Fruit fly (Drosophila melanogaster) whole organism, embryonic: ENCODE measurements around the gene CG17198.

ENCODE experiments used
- Ada2b ChIP-seq: fragments of 200-800 bp; sonication (Bioruptor generic); IDR thresholded peaks from 2 replicates; pipeline ENCODE4 v1.3.6; 2022; ENCODE audit warnings: missing biosample characterization, missing genetic modification characterization
- CG11456 ChIP-seq: fragments of 200-800 bp; sonication (Bioruptor generic); IDR thresholded peaks from 3 replicates; pipeline ENCODE4 v1.3.6; 2022; ENCODE audit warnings: missing biosample characterization, missing genetic modification characterization
- CG11504 ChIP-seq: fragments of 200-800 bp; sonication (Bioruptor generic); optimal IDR thresholded peaks from 3 replicates; lab custom pipeline; 2019; ENCODE audit warnings: missing biosample characterization, mild to moderate bottlenecking, missing genetic modification characterization, moderate library complexity
- CG13624 ChIP-seq: fragments of 200-800 bp; sonication (Bioruptor generic); optimal IDR thresholded peaks from 2 replicates; lab custom pipeline; 2016; ENCODE audit warnings: missing biosample characterization, missing genetic modification characterization
- CG14710 ChIP-seq: fragments of 200-800 bp; sonication (Bioruptor generic); optimal IDR thresholded peaks from 3 replicates; lab custom pipeline; 2019; ENCODE audit warnings: missing biosample characterization, mild to moderate bottlenecking, missing genetic modification characterization, moderate library complexity
- CG14965 ChIP-seq: fragments of 200-800 bp; sonication (Bioruptor generic); optimal IDR thresholded peaks from 2 replicates; lab custom pipeline; 2016; ENCODE audit warnings: missing biosample characterization, missing genetic modification characterization, borderline replicate concordance
- CG17186 ChIP-seq: fragments of 200-800 bp; sonication (Bioruptor generic); optimal IDR thresholded peaks from 3 replicates; lab custom pipeline; 2017; ENCODE audit warnings: missing biosample characterization, missing genetic modification reagents, missing genetic modification characterization
- CG17612 ChIP-seq: fragments of 200-800 bp; sonication (Bioruptor generic); IDR thresholded peaks from 2 replicates; pipeline ENCODE4 v1.3.6; 2022; ENCODE audit warnings: missing biosample characterization, missing genetic modification characterization
- CG18011 ChIP-seq: fragments of 200-800 bp; sonication (Bioruptor generic); optimal IDR thresholded peaks from 2 replicates; lab custom pipeline; 2017; ENCODE audit warnings: missing biosample characterization, missing genetic modification characterization, mild to moderate bottlenecking, moderate library complexity, missing genotype
- CG18262 ChIP-seq: fragments of 200-800 bp; optimal IDR thresholded peaks from 3 replicates; lab custom pipeline; 2019; ENCODE audit warnings: missing biosample characterization, mild to moderate bottlenecking, missing genetic modification characterization, moderate library complexity
- CG2120 ChIP-seq: fragments of 200-800 bp; sonication (Bioruptor generic); optimal IDR thresholded peaks from 3 replicates; lab custom pipeline; 2016; ENCODE audit warnings: missing biosample characterization, missing genetic modification characterization
- CG3163 ChIP-seq: fragments of 200-800 bp; sonication (Bioruptor generic); optimal IDR thresholded peaks from 3 replicates; lab custom pipeline; 2016; ENCODE audit warnings: missing biosample characterization, missing genetic modification characterization
- CG4360 ChIP-seq: fragments of 200-800 bp; sonication (Bioruptor generic); IDR thresholded peaks from 2 replicates; pipeline ENCODE4 v1.3.6; 2022; ENCODE audit warnings: missing biosample characterization, missing genetic modification characterization
- CG5245 ChIP-seq: fragments of 200-800 bp; sonication (Bioruptor generic); optimal IDR thresholded peaks from 3 replicates; lab custom pipeline; 2016; ENCODE audit warnings: missing biosample characterization, missing genetic modification characterization
- CG6689 ChIP-seq: fragments of 200-800 bp; sonication (Bioruptor generic); IDR thresholded peaks from 2 replicates; pipeline ENCODE4 v1.3.6; 2022; ENCODE audit warnings: missing biosample characterization, missing genetic modification characterization
- CG7786 ChIP-seq: fragments of 200-800 bp; sonication (Bioruptor generic); optimal IDR thresholded peaks from 2 replicates; lab custom pipeline; 2016; ENCODE audit warnings: missing biosample characterization, missing genetic modification characterization
- CG7839 ChIP-seq: fragments of 200-800 bp; sonication (Bioruptor generic); optimal IDR thresholded peaks from 3 replicates; lab custom pipeline; 2018; ENCODE audit warnings: missing biosample characterization, mild to moderate bottlenecking, missing genetic modification characterization, moderate library complexity
- CG8478 ChIP-seq: fragments of >200 bp; optimal IDR thresholded peaks from 2 replicates; lab custom pipeline; 2018
- Dek ChIP-seq: fragments of 200-800 bp; sonication (Bioruptor generic); optimal IDR thresholded peaks from 3 replicates; lab custom pipeline; 2019; ENCODE audit warnings: missing biosample characterization, mild to moderate bottlenecking, missing genetic modification characterization, moderate library complexity
- Dfd ChIP-seq, 2 experiments: fragments of >200 bp; optimal IDR thresholded peaks; 2 replicates each; lab custom pipeline; 2017; ENCODE audit warnings: missing biosample characterization in 2 of 2, missing genetic modification characterization in 2 of 2
- Dip2 ChIP-seq: fragments of 200-800 bp; sonication (Bioruptor generic); IDR thresholded peaks from 2 replicates; pipeline ENCODE4 v1.3.6; 2022; ENCODE audit warnings: missing biosample characterization, missing genetic modification characterization
- Ets65A ChIP-seq: fragments of 200-800 bp; sonication (Bioruptor generic); peaks from one replicate; lab custom pipeline; 2016; ENCODE audit warnings: missing biosample characterization, missing genetic modification characterization
- Hmx ChIP-seq: fragments of 200-800 bp; sonication (Bioruptor generic); optimal IDR thresholded peaks from 2 replicates; lab custom pipeline; 2016; ENCODE audit warnings: missing biosample characterization, missing genetic modification characterization
- MTF-1 ChIP-seq: fragments of 200-800 bp; sonication (Bioruptor generic); optimal IDR thresholded peaks from 2 replicates; lab custom pipeline; 2018; ENCODE audit warnings: missing biosample characterization, mild to moderate bottlenecking, missing genetic modification characterization, borderline replicate concordance
- NFAT ChIP-seq: fragments of 200-800 bp; sonication (Bioruptor generic); IDR thresholded peaks from 2 replicates; pipeline ENCODE4 v1.3.6; 2022; ENCODE audit warnings: missing biosample characterization, missing genetic modification characterization
- Nf-YB ChIP-seq: fragments of 200-800 bp; sonication (Bioruptor generic); optimal IDR thresholded peaks from 3 replicates; lab custom pipeline; 2019; ENCODE audit warnings: missing biosample characterization, mild to moderate bottlenecking, missing genetic modification characterization, moderate library complexity
- Trl ChIP-seq, 3 experiments: fragments of >200 bp in 2 of 3; fragments of 200-800 bp in 1 of 3; sonication (Bioruptor generic) in 1 of 3; optimal IDR thresholded peaks; 2 replicates in 1 of 3; 3 replicates in 2 of 3; lab custom pipeline; 2016 to 2017; ENCODE audit warnings: missing biosample characterization in 1 of 3, missing genetic modification characterization in 1 of 3
- abd-A ChIP-seq: fragments of 200-800 bp; sonication (Bioruptor generic); optimal IDR thresholded peaks from 3 replicates; lab custom pipeline; 2019; ENCODE audit warnings: missing biosample characterization, mild to moderate bottlenecking, missing genetic modification characterization, moderate library complexity
- amos ChIP-seq: fragments of 200-800 bp; sonication (Bioruptor generic); IDR thresholded peaks from 2 replicates; pipeline ENCODE4 v1.3.6; 2022; ENCODE audit warnings: missing biosample characterization, missing genetic modification characterization; ENCODE audit not compliant: partially characterized antibody
- aop ChIP-seq: fragments of 200-800 bp; sonication (Bioruptor generic); IDR thresholded peaks from 2 replicates; pipeline ENCODE4 v1.3.6; 2022; ENCODE audit warnings: missing biosample characterization, missing genetic modification characterization
- dmrt11E ChIP-seq: fragments of 200-800 bp; sonication (Bioruptor generic); optimal IDR thresholded peaks from 3 replicates; lab custom pipeline; 2018; ENCODE audit warnings: missing biosample characterization, mild to moderate bottlenecking, missing genetic modification characterization, moderate library complexity
- ems ChIP-seq: fragments of 200-800 bp; sonication (Bioruptor generic); optimal IDR thresholded peaks from 3 replicates; lab custom pipeline; 2016; ENCODE audit warnings: missing biosample characterization, missing genetic modification characterization
- exex ChIP-seq: fragments of 200-800 bp; sonication (Bioruptor generic); optimal IDR thresholded peaks from 4 replicates; lab custom pipeline; 2018; ENCODE audit warnings: missing biosample characterization, mild to moderate bottlenecking, missing genetic modification characterization, moderate library complexity
- jing ChIP-seq: fragments of 200-800 bp; sonication (Bioruptor generic); optimal IDR thresholded peaks from 2 replicates; lab custom pipeline; 2018; ENCODE audit warnings: missing biosample characterization, mild to moderate bottlenecking, missing genetic modification characterization
- kah ChIP-seq: fragments of 200-800 bp; sonication (Bioruptor generic); optimal IDR thresholded peaks from 2 replicates; lab custom pipeline; 2018; ENCODE audit warnings: missing biosample characterization, mild to moderate bottlenecking, missing genetic modification characterization
- oc ChIP-seq: fragments of 200-800 bp; sonication (Bioruptor generic); optimal IDR thresholded peaks from 2 replicates; lab custom pipeline; 2018; ENCODE audit warnings: missing biosample characterization, mild to moderate bottlenecking, missing genetic modification characterization, moderate library complexity
- odd ChIP-seq: fragments of 200-800 bp; sonication (Bioruptor generic); optimal IDR thresholded peaks from 2 replicates; lab custom pipeline; 2017; ENCODE audit warnings: missing biosample characterization, mild to moderate bottlenecking, missing genetic modification characterization
- ro ChIP-seq: fragments of 200-800 bp; sonication (Bioruptor generic); IDR thresholded peaks from 2 replicates; pipeline ENCODE4 v1.3.6; 2022; ENCODE audit warnings: missing biosample characterization, missing genetic modification characterization
- row ChIP-seq: fragments of 200-800 bp; sonication (Bioruptor generic); IDR thresholded peaks from 3 replicates; pipeline ENCODE4 v1.3.6; 2022; ENCODE audit warnings: missing biosample characterization, missing genetic modification characterization
- sima ChIP-seq: fragments of 200-800 bp; sonication (Bioruptor generic); optimal IDR thresholded peaks from 2 replicates; lab custom pipeline; 2016; ENCODE audit warnings: missing biosample characterization, missing genetic modification characterization
- toy ChIP-seq: fragments of 200-800 bp; sonication (Bioruptor generic); IDR thresholded peaks from 2 replicates; pipeline ENCODE4 v1.3.6; 2022; ENCODE audit warnings: missing biosample characterization, missing genetic modification characterization
- z ChIP-seq: fragments of 200-800 bp; sonication (Bioruptor generic); IDR thresholded peaks from 3 replicates; pipeline ENCODE4 v1.3.6; 2022; ENCODE audit warnings: missing biosample characterization, missing genetic modification characterization
- zfh2 ChIP-seq: fragments of 200-800 bp; sonication (Bioruptor generic); optimal IDR thresholded peaks from 2 replicates; lab custom pipeline; 2016; ENCODE audit warnings: missing biosample characterization, missing genetic modification characterization

The CG17198 gene

DNA sequence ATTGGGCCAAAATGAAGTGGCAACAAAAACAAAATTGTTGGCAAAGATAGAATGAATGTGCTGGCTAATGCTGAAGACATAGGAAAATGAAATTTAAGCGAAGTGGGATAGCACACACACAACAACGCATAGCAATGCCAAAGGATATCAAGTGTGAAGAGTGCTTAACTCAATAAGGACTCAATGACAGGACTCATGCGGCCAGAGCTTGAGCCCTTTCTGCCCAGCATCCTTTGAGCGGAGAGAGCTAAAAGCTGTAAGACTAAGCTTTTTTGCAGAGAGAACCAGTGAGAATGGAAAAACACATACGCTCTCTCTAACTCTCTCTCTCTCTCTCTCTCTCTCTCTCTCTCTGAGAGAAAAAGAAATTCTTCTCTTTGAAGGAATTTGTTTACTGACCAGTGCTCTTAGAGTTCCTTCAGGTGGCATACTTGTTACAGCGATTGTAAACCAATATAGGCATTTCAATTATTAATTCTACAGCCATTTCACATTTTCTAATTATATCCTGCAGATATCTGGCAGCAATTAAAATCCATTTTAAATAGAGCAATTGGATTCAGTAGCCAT is 7.8 kb upstream of the CG17198 start:
- TF ChIP-seq CG6689 (no peak), CG4360 (GFP tag; lab: Robert Waterston, UW) (no peak), amos (GFP tag; lab: Robert Waterston, UW) (peak; percentile 16; the same call in 1 of the 2 replicates), CG2120 (GFP tag; lab: Kevin White, UChicago) (no peak), CG8478 (lab: Kevin White, UChicago) (no peak), CG7786 (no peak), sima (no peak), CG14965 (GFP tag; lab: Kevin White, UChicago) (no peak), Dfd (GFP tag; optimal IDR thresholded peaks at IDR 0.05; lab: Kevin White, UChicago) (no peak), toy (GFP tag; lab: Robert Waterston, UW) (no peak), CG3163 (GFP tag; lab: Kevin White, UChicago) (peak; percentile 65), CG14710 (no peak), Hmx (GFP tag; lab: Kevin White, UChicago) (no peak), jing (GFP tag; lab: Kevin White, UChicago) (no peak), Ada2b (GFP tag; lab: Robert Waterston, UW) (no peak), oc (tag; lab: Kevin White, UChicago) (no peak), CG13624 (no peak), Nf-YB (GFP tag; lab: Kevin White, UChicago) (no peak), CG17186 (GFP tag; lab: Kevin White, UChicago) (no peak), CG5245 (GFP tag; lab: Kevin White, UChicago) (no peak), zfh2 (no peak), z (GFP tag; lab: Robert Waterston, UW) (peak; percentile 90), Dip2 (GFP tag; lab: Robert Waterston, UW) (no peak), ems (GFP tag; lab: Kevin White, UChicago) (no peak), CG11456 (GFP tag; lab: Robert Waterston, UW) (no peak), Trl (optimal IDR thresholded peaks at IDR 0.05; lab: Kevin White, UChicago) (peak; percentile 45 to 88), Trl (GFP tag; optimal IDR thresholded peaks at IDR 0.05; lab: Kevin White, UChicago) (no peak), abd-A (tag; lab: Kevin White, UChicago) (peak; percentile 15), Ets65A (GFP tag; lab: Kevin White, UChicago) (peak; percentile 30), kah (GFP tag; lab: Kevin White, UChicago) (no peak), NFAT (no peak), CG7839 (tag; lab: Kevin White, UChicago) (no peak)

- TF ChIP-seq odd (no peak), row (GFP tag; lab: Robert Waterston, UW) (no peak), Ets65A (GFP tag; lab: Kevin White, UChicago) (no peak), exex (tag; lab: Kevin White, UChicago) (no peak), dmrt11E (tag; lab: Kevin White, UChicago) (no peak), CG17612 (GFP tag; lab: Robert Waterston, UW) (no peak), CG11504 (no peak), ro (GFP tag; lab: Robert Waterston, UW) (no peak), MTF-1 (GFP tag; lab: Kevin White, UChicago) (no peak), aop (no peak), CG18262 (tag; lab: Kevin White, UChicago) (no peak), CG18011 (GFP tag; lab: Kevin White, UChicago) (no peak), Dek (tag; lab: Kevin White, UChicago) (no peak)
Measured at dm6 chr3R:25778205-25778604, 3.0 kb upstream of the CG17198 start, which contains the start of gene CG4956. Gene CG4956, minus strand, starts transcription at chr3R:25778305.
